Worm (Caenorhabditis elegans): ENCODE measurements around the gene T05B11.4.

DNA sequence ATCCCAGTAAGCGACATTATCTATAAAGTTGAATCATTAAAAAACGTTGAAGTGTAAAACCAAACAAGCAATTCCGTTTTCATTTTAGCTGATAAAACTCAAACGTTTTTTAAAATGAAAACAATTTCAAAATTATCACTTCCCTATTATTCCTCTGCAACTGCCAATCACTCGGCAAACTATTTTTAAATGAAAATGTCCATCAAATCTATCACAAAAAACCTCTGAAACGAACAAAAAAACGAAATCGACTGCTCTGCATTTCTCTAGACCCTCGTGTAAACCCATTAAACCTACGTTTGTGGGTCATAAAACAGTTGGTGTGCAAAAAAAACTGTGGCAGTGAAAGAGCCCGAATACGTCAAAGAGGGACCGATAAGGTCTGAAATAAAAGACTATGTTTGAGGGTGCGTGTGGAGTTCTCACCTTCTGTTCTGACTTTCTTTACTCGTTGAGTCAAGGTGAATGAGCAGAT is 11.9 kb downstream of the T05B11.4 start, which contains the start of gene fbxl-5:
- TF ChIP-seq elt-3 (tag; optimal IDR thresholded peaks at IDR 0.05) (no peak), drap-1 (GFP tag; optimal IDR thresholded peaks at IDR 0.05) (no peak), ceh-43 (GFP tag; optimal IDR thresholded peaks at IDR 0.05) (no peak), M03D4.4 (tag; optimal IDR thresholded peaks at IDR 0.05) (no peak), sem-2 (GFP tag; optimal IDR thresholded peaks at IDR 0.05) (no peak), mab-5 (tag; optimal IDR thresholded peaks at IDR 0.05) (no peak)
